Fruit fly (Drosophila melanogaster) S2 (cell line): ENCODE results near the gene CG9853.

ENCODE experiments used
- CG8478 ChIP-seq: fragments of >200 bp; optimal IDR thresholded peaks from 2 replicates; lab custom pipeline; 2018
- CTCF ChIP-seq, 2 experiments: fragments of >200 bp; optimal IDR thresholded peaks; 2 replicates each; lab custom pipeline; 2018

- no peak for TF ChIP-seq CTCF (optimal IDR thresholded peaks at IDR 0.05; lab: Kevin White, UChicago)
- TF ChIP-seq CG8478 = no peak
Measured at dm6 chr3R:4381079-4381919, 20.5 kb downstream of the CG9853 start, which contains the start of gene Cont.
